Worm (Caenorhabditis elegans) whole organism, midembryonic: ENCODE data around the gene krr-1.

Experiments
- T22C8.4 ChIP-seq: fragments of 200-800 bp; sonication (Bioruptor generic); IDR thresholded peaks from 2 replicates; pipeline ENCODE4 v1.3.6; 2022; ENCODE audit warnings: missing genetic modification characterization, missing compliant biosample characterization
- cog-1 ChIP-seq: sonication (generic microtip); optimal IDR thresholded peaks from 2 replicates; lab custom pipeline; 2016; ENCODE audit warnings: missing genetic modification characterization, missing compliant biosample characterization
- flt-1 ChIP-seq: fragments of 200-800 bp; sonication (Bioruptor generic); IDR thresholded peaks from 2 replicates; pipeline ENCODE4 v1.3.6; 2022; ENCODE audit warnings: missing genetic modification characterization, missing compliant biosample characterization
- klf-2 ChIP-seq: fragments of 200-800 bp; sonication (Bioruptor generic); conservative IDR thresholded peaks from 2 replicates; pipeline ENCODE4 v1.3.6; 2022; ENCODE audit warnings: missing genetic modification reagents, missing genetic modification characterization, missing compliant biosample characterization
- med-1 ChIP-seq: sonication (generic microtip); optimal IDR thresholded peaks from 2 replicates; lab custom pipeline; 2017; ENCODE audit warnings: missing genetic modification characterization, mild to moderate bottlenecking, missing compliant biosample characterization, antibody characterized with exemption, missing genetic modification reagents; ENCODE audit not compliant: insufficient read depth
- ref-1 ChIP-seq: fragments of 200-800 bp; sonication (Bioruptor generic); conservative IDR thresholded peaks from 2 replicates; pipeline ENCODE4 v1.3.6; 2022; ENCODE audit warnings: missing genetic modification reagents, missing genetic modification characterization, missing compliant biosample characterization
- tab-1 ChIP-seq: fragments of 200-800 bp; sonication (Bioruptor generic); IDR thresholded peaks from 2 replicates; pipeline ENCODE4 v1.3.6; 2022; ENCODE audit warnings: missing genetic modification characterization, missing compliant biosample characterization
- ztf-23 ChIP-seq: fragments of 200-800 bp; sonication (Bioruptor generic); IDR thresholded peaks from 2 replicates; pipeline ENCODE4 v1.3.6; 2022; ENCODE audit warnings: missing genetic modification reagents, missing genetic modification characterization, missing compliant biosample characterization
- ztf-29 ChIP-seq: fragments of 200-800 bp; sonication (Bioruptor generic); IDR thresholded peaks from 2 replicates; pipeline ENCODE4 v1.3.6; 2022; ENCODE audit warnings: missing genetic modification reagents, missing genetic modification characterization, missing compliant biosample characterization

krr-1 gene

DNA sequence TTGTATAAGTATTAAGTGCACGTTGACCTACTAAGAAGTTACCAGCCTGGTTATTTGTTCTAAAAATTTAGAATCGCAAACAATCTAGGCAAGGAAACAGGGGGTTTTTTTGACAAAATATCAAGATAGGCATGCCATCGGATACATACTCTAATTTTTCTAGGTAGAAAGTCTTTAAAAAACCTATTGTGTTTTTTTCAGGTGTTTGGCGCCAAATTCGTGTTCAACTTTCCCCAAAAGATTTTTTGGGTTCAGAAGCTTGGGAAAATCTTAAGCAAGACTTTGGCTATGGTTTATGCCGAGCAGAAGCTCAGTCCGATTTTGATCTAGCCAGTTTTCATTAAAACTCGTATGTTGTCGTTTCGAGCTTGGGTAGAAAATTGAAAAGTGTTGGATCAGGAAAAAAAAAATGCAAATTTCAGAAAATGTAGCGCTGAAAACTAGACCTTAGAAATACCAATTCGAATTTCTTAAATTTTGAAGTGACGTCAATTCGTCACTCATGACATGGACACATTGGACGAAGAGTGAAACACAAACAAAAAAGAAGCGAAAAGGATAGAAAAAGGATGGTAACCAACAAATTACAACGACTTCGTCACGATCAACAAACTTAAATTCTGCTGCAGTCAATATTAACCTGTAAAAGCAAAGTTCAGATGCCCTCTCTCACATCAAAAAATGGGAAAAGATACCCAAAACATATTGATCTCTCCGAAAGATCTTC, 17.4 kb downstream of the krr-1 start:
- no peak for TF ChIP-seq klf-2 (GFP tag; lab: Robert Waterston, UW)
- TF ChIP-seq tab-1 (GFP tag; lab: Robert Waterston, UW): no peak
- no peak for TF ChIP-seq ztf-23 (GFP tag; lab: Robert Waterston, UW)
- TF ChIP-seq T22C8.4: no peak
- TF ChIP-seq ztf-29: no peak
- no peak for TF ChIP-seq ref-1 (GFP tag; lab: Robert Waterston, UW)
- no peak for TF ChIP-seq cog-1
- no peak for TF ChIP-seq med-1
- TF ChIP-seq flt-1 (GFP tag; lab: Robert Waterston, UW): no peak

DNA sequence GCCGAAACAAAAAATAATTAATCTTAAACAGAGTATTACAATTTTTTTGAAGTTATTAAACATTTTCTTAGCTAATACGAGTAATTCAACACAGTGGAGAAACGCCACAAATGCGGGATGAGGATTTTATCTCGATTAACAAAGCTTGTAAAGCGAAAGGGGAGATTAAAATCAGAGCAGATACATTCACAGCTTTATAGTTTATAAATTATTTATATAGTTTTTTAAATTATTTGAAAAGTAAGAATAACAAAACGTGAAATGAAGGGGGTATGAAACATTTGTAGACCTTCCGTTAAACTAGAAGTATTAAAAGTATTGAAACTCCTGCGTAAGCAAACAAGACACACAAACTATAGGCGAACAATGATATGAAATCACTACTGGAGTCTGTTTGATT, 24.1 kb downstream of the krr-1 start, which contains the start of gene C05C8.8:
Gene C05C8.8 (minus strand): TSS at position 101 of the 400 bp plus-strand sequence.
- no peak for TF ChIP-seq flt-1 (GFP tag; lab: Robert Waterston, UW)
- TF ChIP-seq ztf-29: no peak
- no peak for TF ChIP-seq T22C8.4
- TF ChIP-seq cog-1: no peak
- TF ChIP-seq tab-1 (GFP tag; lab: Robert Waterston, UW): no peak

DNA sequence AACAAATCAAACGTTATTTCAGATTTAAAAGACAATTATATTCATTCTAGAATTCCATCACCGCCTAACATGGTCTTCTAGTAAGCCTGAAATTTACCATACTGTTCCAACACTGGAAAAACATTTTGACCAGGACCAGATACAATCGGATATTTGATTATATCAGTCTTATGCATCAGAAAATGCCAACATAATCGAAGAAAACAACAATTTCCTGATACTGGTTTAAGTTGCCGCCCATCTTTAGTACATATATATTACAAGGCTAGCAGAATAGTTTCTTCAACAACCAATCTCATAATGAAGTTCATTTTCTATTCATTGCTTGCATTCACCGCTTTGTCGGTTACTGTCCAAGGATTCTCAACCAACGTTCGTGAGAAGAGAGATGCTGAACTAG, 28.0 kb downstream of the krr-1 start, which contains the start of gene C13A2.12:
Gene C13A2.12 (plus strand): TSS at position 301 of the 400 bp plus-strand sequence.
- TF ChIP-seq T22C8.4 (no peak), ztf-23 (GFP tag; lab: Robert Waterston, UW) (no peak), cog-1 (no peak), flt-1 (GFP tag; lab: Robert Waterston, UW) (no peak), klf-2 (GFP tag; lab: Robert Waterston, UW) (no peak), ztf-29 (no peak), tab-1 (GFP tag; lab: Robert Waterston, UW) (no peak), med-1 (no peak), ref-1 (GFP tag; lab: Robert Waterston, UW) (no peak)

DNA sequence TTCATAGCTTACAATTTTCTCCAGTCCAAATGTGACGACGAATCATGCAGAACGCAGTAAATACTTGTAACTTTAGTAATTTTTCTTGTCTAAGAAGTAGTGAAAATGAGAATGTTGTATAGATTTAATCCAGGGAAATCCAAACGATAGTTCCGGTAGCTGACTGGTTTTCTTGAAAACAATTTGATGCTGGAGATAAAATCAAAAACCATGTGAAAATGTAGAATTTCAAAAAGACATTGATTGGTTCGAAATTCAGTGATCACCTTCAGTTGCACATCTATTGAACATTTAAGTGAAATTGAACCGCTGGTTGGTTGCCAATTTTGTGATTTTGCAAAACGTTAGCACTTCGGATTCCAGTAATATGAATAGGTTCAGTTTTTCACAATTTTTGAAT, 33.1 kb downstream of the krr-1 start, which contains the start of gene C13A2.9:
Gene C13A2.9 (minus strand): TSS at position 101 of the 400 bp plus-strand sequence.
- no peak for TF ChIP-seq med-1
- no peak for TF ChIP-seq ztf-23 (GFP tag; lab: Robert Waterston, UW)
- no peak for TF ChIP-seq ref-1 (GFP tag; lab: Robert Waterston, UW)
- no peak for TF ChIP-seq flt-1 (GFP tag; lab: Robert Waterston, UW)
- no peak for TF ChIP-seq T22C8.4
- TF ChIP-seq tab-1 (GFP tag; lab: Robert Waterston, UW): no peak
- no peak for TF ChIP-seq klf-2 (GFP tag; lab: Robert Waterston, UW)
- no peak for TF ChIP-seq cog-1

DNA sequence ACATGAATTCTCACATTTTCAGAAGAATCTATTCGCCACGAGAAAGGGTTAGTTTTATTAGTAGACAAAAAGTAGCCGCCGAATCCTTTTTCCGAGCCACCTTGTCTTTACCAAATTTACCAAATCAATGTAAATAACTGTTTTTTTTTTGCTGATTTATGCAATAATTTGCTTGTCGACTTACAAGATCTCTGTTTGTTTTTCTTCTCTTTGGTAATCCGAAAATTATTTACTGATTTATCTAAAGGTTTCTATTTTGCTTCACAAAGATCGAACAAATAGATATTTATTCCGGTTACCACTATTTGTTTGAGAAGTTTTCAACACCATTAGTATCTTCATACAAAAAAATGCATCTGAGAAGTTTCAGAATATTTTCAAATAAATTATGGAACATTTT, 35.0 kb downstream of the krr-1 start, which contains the start of gene C13A2.7:
Gene C13A2.7 (plus strand): TSS at position 301 of the 400 bp plus-strand sequence.
- no peak for TF ChIP-seq cog-1
- TF ChIP-seq tab-1 (GFP tag; lab: Robert Waterston, UW): no peak
- no peak for TF ChIP-seq ztf-23 (GFP tag; lab: Robert Waterston, UW)
- TF ChIP-seq med-1: no peak
- no peak for TF ChIP-seq ztf-29

DNA sequence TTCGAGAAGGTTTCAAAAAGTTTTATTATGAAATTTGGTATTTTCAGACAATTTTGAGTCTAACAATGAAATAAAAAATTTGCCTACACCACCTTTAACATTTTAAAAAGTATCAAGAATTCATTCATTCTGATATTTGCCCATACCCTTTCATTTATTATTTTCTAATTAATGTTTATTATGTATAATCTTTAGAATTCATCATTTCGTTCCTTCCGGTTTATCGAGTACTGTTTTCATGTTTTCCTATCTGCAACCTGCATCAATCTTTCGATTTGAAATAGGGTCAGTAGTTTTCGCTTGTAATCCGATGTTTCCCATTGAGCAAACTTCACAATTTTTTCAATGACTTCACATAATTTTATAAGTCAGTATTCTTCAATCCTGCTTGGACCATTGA, 38.4 kb downstream of the krr-1 start, which contains the start of gene C13A2.6:
Gene C13A2.6 (plus strand): TSS at position 301 of the 400 bp plus-strand sequence.
- no peak for TF ChIP-seq flt-1 (GFP tag; lab: Robert Waterston, UW)
- no peak for TF ChIP-seq T22C8.4
- TF ChIP-seq klf-2 (GFP tag; lab: Robert Waterston, UW): no peak
- TF ChIP-seq cog-1: no peak

DNA sequence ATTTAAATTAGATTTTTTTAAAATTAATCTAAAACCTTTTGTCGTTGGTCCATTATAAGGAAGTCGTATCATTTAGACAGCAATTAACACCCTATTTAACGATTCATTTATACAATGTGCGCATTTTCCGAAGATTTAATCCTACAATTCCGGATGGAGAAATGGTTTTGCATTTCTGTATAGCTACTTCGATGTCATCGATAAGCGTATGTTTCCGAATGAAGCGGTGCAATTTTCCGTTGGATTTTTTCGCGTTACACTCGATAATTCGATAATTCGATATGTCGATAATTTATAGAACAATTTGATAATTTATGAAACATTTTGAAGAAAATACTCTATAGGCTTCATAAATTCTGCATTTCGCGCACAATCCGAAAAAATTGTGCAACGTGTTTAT, 44.0 kb downstream of the krr-1 start, which contains the start of gene C13A2.10:
Gene C13A2.10 (minus strand): TSS at position 101 of the 400 bp plus-strand sequence.
- TF ChIP-seq tab-1 (GFP tag; lab: Robert Waterston, UW) (no peak), flt-1 (GFP tag; lab: Robert Waterston, UW) (no peak), cog-1 (no peak), ztf-29 (no peak), ref-1 (GFP tag; lab: Robert Waterston, UW) (no peak), med-1 (no peak), T22C8.4 (no peak), klf-2 (GFP tag; lab: Robert Waterston, UW) (no peak), ztf-23 (GFP tag; lab: Robert Waterston, UW) (no peak)

DNA sequence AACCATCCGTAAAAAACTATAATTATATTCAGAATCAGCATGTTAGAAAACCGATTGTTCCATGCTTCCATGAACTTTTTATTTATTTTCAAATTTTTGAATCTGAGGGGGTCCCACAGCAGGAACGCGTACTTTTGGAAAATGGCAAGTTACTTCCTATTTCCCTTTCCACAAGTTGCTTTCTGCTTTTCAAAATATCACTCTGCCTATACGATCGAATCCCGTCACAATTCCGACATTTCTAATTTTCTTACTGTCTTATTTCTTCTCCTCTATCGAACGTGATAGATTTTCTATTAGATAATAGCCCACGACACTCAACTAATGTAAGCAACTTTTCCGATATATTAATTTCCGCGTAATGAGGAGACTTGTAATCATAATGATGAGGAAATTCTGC, 44.5 kb downstream of the krr-1 start, which contains the start of gene C13A2.5:
Gene C13A2.5 (plus strand): TSS at position 301 of the 400 bp plus-strand sequence.
- TF ChIP-seq klf-2 (GFP tag; lab: Robert Waterston, UW) (no peak), med-1 (no peak), flt-1 (GFP tag; lab: Robert Waterston, UW) (no peak), tab-1 (GFP tag; lab: Robert Waterston, UW) (no peak), T22C8.4 (no peak), ref-1 (GFP tag; lab: Robert Waterston, UW) (no peak), ztf-29 (no peak), ztf-23 (GFP tag; lab: Robert Waterston, UW) (no peak), cog-1 (no peak)

DNA sequence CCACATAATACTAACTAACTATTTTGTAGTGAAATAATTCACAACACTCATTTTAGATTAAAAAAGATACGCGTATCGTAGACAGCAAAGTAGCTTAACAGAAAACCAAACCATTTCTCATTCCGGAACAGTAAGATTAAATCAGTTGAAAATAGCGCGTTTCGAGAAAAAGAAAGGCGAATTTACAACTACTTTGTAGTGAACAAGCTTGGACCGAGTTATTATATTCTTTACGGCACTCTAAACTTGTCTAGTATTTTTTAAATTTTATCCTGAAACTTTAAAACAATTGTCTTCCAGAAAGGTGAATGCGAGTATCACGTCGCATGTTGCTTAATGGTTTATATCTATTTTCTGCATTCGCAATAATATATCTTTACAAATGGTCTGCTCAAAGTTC, 48.1 kb downstream of the krr-1 start, which contains the start of gene C13A2.4:
Gene C13A2.4 (plus strand): TSS at position 301 of the 400 bp plus-strand sequence.
- no peak for TF ChIP-seq klf-2 (GFP tag; lab: Robert Waterston, UW)
- no peak for TF ChIP-seq tab-1 (GFP tag; lab: Robert Waterston, UW)
- no peak for TF ChIP-seq ref-1 (GFP tag; lab: Robert Waterston, UW)
- no peak for TF ChIP-seq flt-1 (GFP tag; lab: Robert Waterston, UW)
- no peak for TF ChIP-seq ztf-29
- no peak for TF ChIP-seq cog-1
- TF ChIP-seq T22C8.4: no peak
- no peak for TF ChIP-seq med-1
- TF ChIP-seq ztf-23 (GFP tag; lab: Robert Waterston, UW): no peak

DNA sequence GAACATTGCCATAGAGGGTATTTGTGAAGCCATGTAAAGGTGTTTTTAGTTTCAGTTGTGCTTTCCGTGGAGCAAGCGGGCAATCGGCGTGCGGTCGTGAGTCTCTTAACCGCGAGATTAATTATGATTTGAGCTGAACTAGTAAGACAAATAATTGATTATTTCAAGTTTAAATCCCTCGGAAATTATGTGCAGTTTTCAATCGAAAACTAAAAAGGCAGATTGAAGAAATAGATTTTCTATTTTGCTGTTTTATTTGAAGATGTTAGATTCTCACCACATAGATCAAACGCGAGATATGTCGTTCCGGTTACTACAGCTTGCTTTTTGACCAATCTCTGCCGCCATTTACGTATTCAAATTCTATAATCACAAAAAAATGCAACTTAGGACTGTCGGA, 51.0 kb downstream of the krr-1 start, which contains the start of gene C13A2.3:
Gene C13A2.3 (plus strand): TSS at position 301 of the 400 bp plus-strand sequence.
- TF ChIP-seq flt-1 (GFP tag; lab: Robert Waterston, UW) (no peak), klf-2 (GFP tag; lab: Robert Waterston, UW) (no peak), T22C8.4 (no peak), ref-1 (GFP tag; lab: Robert Waterston, UW) (no peak), cog-1 (no peak), ztf-23 (GFP tag; lab: Robert Waterston, UW) (no peak), med-1 (no peak), ztf-29 (no peak), tab-1 (GFP tag; lab: Robert Waterston, UW) (no peak)
